Fruit fly (Drosophila melanogaster): ENCODE results near the gene CG43844.
A peak's percentile ranks its signal among the peaks of the same experiment; 100 is the strongest.

The CG43844 gene

dm6 chr3R:21864992-21865391 is 24.3 kb upstream of the CG43844 start, which contains the start of gene lsn (continued):
- no peak for TF ChIP-seq CG14441 (GFP tag; IDR thresholded peaks at IDR 0.05)
- TF ChIP-seq CG18262 (tag; optimal IDR thresholded peaks at IDR 0.05) = no peak
- no peak for TF ChIP-seq CG5953 (GFP tag; IDR thresholded peaks at IDR 0.05)
- TF ChIP-seq Hmx (GFP tag; optimal IDR thresholded peaks at IDR 0.05) = no peak
- no peak for TF ChIP-seq trem (tag; optimal IDR thresholded peaks at IDR 0.05)
- TF ChIP-seq vnd (GFP tag; IDR thresholded peaks at IDR 0.05; ENCODE audit: partially characterized antibody) = no peak
- TF ChIP-seq CG2875 (GFP tag; optimal IDR thresholded peaks at IDR 0.05) = peak; percentile 49
- no peak for TF ChIP-seq CG2889 (GFP tag; IDR thresholded peaks at IDR 0.05)
- TF ChIP-seq jigr1 (GFP tag; IDR thresholded peaks at IDR 0.05) = no peak
- no peak for TF ChIP-seq CG7745 (tag; optimal IDR thresholded peaks at IDR 0.05)
- no peak for TF ChIP-seq ato (GFP tag; IDR thresholded peaks at IDR 0.05; ENCODE audit: partially characterized antibody)
- no peak for TF ChIP-seq Sry-δ (GFP tag; optimal IDR thresholded peaks at IDR 0.05)
- no peak for TF ChIP-seq ap (GFP tag; IDR thresholded peaks at IDR 0.05)
- no peak for TF ChIP-seq Blimp-1 (GFP tag; optimal IDR thresholded peaks at IDR 0.05)
- peak; percentile 29 for TF ChIP-seq CG17829 (tag; optimal IDR thresholded peaks at IDR 0.05)
- no peak for TF ChIP-seq Atf-2 (GFP tag; optimal IDR thresholded peaks at IDR 0.05)
- TF ChIP-seq CG6689 (GFP tag; IDR thresholded peaks at IDR 0.05) = no peak
- no peak for TF ChIP-seq CG9876 (GFP tag; optimal IDR thresholded peaks at IDR 0.05)
- TF ChIP-seq CG8478 (optimal IDR thresholded peaks at IDR 0.05) = no peak
- TF ChIP-seq ham (GFP tag; IDR thresholded peaks at IDR 0.05) = no peak
- peak; percentile 55 for TF ChIP-seq HmgZ (tag; optimal IDR thresholded peaks at IDR 0.05)
- no peak for TF ChIP-seq CG1024 (GFP tag; IDR thresholded peaks at IDR 0.05)
- no peak for TF ChIP-seq ftz-f1 (GFP tag; optimal IDR thresholded peaks at IDR 0.05)
- no peak for TF ChIP-seq ken (GFP tag; IDR thresholded peaks at IDR 0.05)
- no peak for TF ChIP-seq CG3726 (GFP tag; IDR thresholded peaks at IDR 0.05)
- TF ChIP-seq her (GFP tag; optimal IDR thresholded peaks at IDR 0.05) = no peak
- no peak for TF ChIP-seq Hand (GFP tag; optimal IDR thresholded peaks at IDR 0.05)
- TF ChIP-seq hb (GFP tag; IDR thresholded peaks at IDR 0.05; ENCODE audit: partially characterized antibody) = no peak
- TF ChIP-seq CG18599 (GFP tag; optimal IDR thresholded peaks at IDR 0.05) = peak; percentile 52
- TF ChIP-seq corto (GFP tag; optimal IDR thresholded peaks at IDR 0.05) = no peak
- TF ChIP-seq CG15073 (GFP tag; optimal IDR thresholded peaks at IDR 0.05) = no peak
- no peak for TF ChIP-seq tap (tag; optimal IDR thresholded peaks at IDR 0.05)
- peak; percentile 6 for TF ChIP-seq lbe (GFP tag; optimal IDR thresholded peaks at IDR 0.05)
- no peak for TF ChIP-seq CG9817 (tag; optimal IDR thresholded peaks at IDR 0.05)
- no peak for TF ChIP-seq CG43689 (GFP tag; IDR thresholded peaks at IDR 0.05)
- TF ChIP-seq CG34376 (GFP tag; optimal IDR thresholded peaks at IDR 0.05) = peak; percentile 37
- no peak for TF ChIP-seq croc (GFP tag; conservative IDR thresholded peaks at IDR 0.05)
- no peak for TF ChIP-seq CG6813 (GFP tag; optimal IDR thresholded peaks at IDR 0.05)
- no peak for TF ChIP-seq maf-S (GFP tag; optimal IDR thresholded peaks at IDR 0.05)
- no peak for TF ChIP-seq CG6854 (GFP tag; optimal IDR thresholded peaks at IDR 0.05)
- TF ChIP-seq emc (GFP tag; optimal IDR thresholded peaks at IDR 0.05) = no peak
- TF ChIP-seq HHEX (GFP tag; optimal IDR thresholded peaks at IDR 0.05) = no peak
- no peak for TF ChIP-seq hbn (GFP tag; IDR thresholded peaks at IDR 0.05; ENCODE audit: partially characterized antibody)
- peak; percentile 37 for TF ChIP-seq CG2678 (tag; optimal IDR thresholded peaks at IDR 0.05)
- TF ChIP-seq Mes4 (GFP tag; optimal IDR thresholded peaks at IDR 0.05) = peak; percentile 14
- TF ChIP-seq Ptx1 (GFP tag; IDR thresholded peaks at IDR 0.05) = no peak
- no peak for TF ChIP-seq CG2129 (GFP tag; IDR thresholded peaks at IDR 0.05; ENCODE audit: partially characterized antibody)
- no peak for TF ChIP-seq D19A (tag; optimal IDR thresholded peaks at IDR 0.05)
- TF ChIP-seq CG11723 (GFP tag; optimal IDR thresholded peaks at IDR 0.05) = no peak
- TF ChIP-seq usp (GFP tag; optimal IDR thresholded peaks at IDR 0.05) = no peak
- TF ChIP-seq CG13775 (GFP tag; optimal IDR thresholded peaks at IDR 0.05) = no peak
- TF ChIP-seq sr (GFP tag; IDR thresholded peaks at IDR 0.05) = no peak

Data from whole organism, embryonic.